Worm (Caenorhabditis elegans) whole organism, L3 larva: ENCODE data around the gene M28.10.

Experiments
- elt-1 ChIP-seq: fragments of 150-350 bp; optimal IDR thresholded peaks from 2 replicates; lab custom pipeline; 2014; ENCODE audit warnings: missing biosample characterization, missing genetic modification characterization
- hmg-11 ChIP-seq: sonication (generic microtip); optimal IDR thresholded peaks from 2 replicates; lab custom pipeline; 2016; ENCODE audit warnings: missing genetic modification characterization, missing compliant biosample characterization
- lin-39 ChIP-seq: fragments of 150-350 bp; optimal IDR thresholded peaks from 2 replicates; lab custom pipeline; 2018; ENCODE audit warnings: missing biosample characterization, missing genetic modification reagents, missing genetic modification characterization
- pha-4 ChIP-seq: fragments of 150-350 bp; optimal IDR thresholded peaks from 2 replicates; lab custom pipeline; 2014; ENCODE audit warnings: missing biosample characterization, missing genetic modification reagents, missing genetic modification characterization
- zag-1 ChIP-seq: fragments of 150-350 bp; optimal IDR thresholded peaks from 2 replicates; lab custom pipeline; 2014; ENCODE audit warnings: missing biosample characterization, missing genetic modification characterization

DNA sequence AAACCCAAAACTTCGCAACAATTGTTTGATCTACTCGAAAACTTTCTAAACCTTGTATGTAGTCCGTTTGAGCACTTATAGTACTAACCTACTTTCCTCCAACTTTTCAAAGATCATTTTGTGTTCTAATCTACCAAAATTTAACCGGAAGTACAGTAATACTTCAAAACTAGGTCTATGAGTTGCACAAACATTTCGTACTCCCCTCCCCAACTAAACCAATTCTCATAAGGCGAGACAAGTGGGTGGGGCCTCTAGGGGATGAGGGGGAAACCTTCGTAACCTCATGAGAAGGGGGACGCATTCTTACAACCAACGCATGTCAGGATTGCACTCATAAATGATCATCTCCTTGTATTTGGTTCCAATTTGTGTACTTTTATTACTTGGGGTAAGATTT is 25.4 kb upstream of the M28.10 start, which contains the start of gene cutl-9:
- TF ChIP-seq pha-4 (tag; lab: Kevin White, UChicago) (no peak), zag-1 (tag; lab: Kevin White, UChicago) (no peak), hmg-11 (no peak), elt-1 (tag; lab: Kevin White, UChicago) (no peak), lin-39 (tag; lab: Kevin White, UChicago) (no peak)
